Worm (Caenorhabditis elegans) whole organism, mixed stage, embryonic: Measurements from ENCODE around the gene rhy-1.

Experiments used
- elt-1 ChIP-seq: sonication (generic microtip); optimal IDR thresholded peaks from 2 replicates; lab custom pipeline; 2017; ENCODE audit warnings: missing genetic modification characterization, mild to moderate bottlenecking, missing compliant biosample characterization, antibody characterized with exemption, moderate library complexity, borderline replicate concordance; ENCODE audit not compliant: insufficient read depth
- elt-3 ChIP-seq: fragments of 150-350 bp; optimal IDR thresholded peaks from 2 replicates; lab custom pipeline; 2014; ENCODE audit warnings: missing biosample characterization, missing genetic modification characterization
- ham-2 ChIP-seq: fragments of 200-800 bp; sonication (Bioruptor generic); optimal IDR thresholded peaks from 2 replicates; lab custom pipeline; 2018; ENCODE audit warnings: mild to moderate bottlenecking, missing genetic modification characterization, missing compliant biosample characterization
- lin-13 ChIP-seq: fragments of 150-350 bp; optimal IDR thresholded peaks from 2 replicates; lab custom pipeline; 2014; ENCODE audit warnings: missing biosample characterization, missing genetic modification characterization
- lsy-2 ChIP-seq: fragments of 150-350 bp; optimal IDR thresholded peaks from 2 replicates; lab custom pipeline; 2014; ENCODE audit warnings: missing biosample characterization, missing genetic modification characterization
- mep-1 ChIP-seq: fragments of 150-350 bp; optimal IDR thresholded peaks from 2 replicates; lab custom pipeline; 2017; ENCODE audit warnings: missing biosample characterization, missing genetic modification reagents, missing genetic modification characterization, inconsistent platforms
- nhr-76 ChIP-seq: sonication (generic microtip); optimal IDR thresholded peaks from 2 replicates; lab custom pipeline; 2017; ENCODE audit warnings: missing biosample characterization, missing genetic modification characterization
- unc-62 ChIP-seq: fragments of 150-350 bp; optimal IDR thresholded peaks from 2 replicates; lab custom pipeline; 2014; ENCODE audit warnings: missing biosample characterization, missing genetic modification reagents, missing genetic modification characterization
- ztf-11 ChIP-seq: fragments of 150-350 bp; optimal IDR thresholded peaks from 2 replicates; lab custom pipeline; 2014; ENCODE audit warnings: missing biosample characterization, missing genetic modification characterization

DNA sequence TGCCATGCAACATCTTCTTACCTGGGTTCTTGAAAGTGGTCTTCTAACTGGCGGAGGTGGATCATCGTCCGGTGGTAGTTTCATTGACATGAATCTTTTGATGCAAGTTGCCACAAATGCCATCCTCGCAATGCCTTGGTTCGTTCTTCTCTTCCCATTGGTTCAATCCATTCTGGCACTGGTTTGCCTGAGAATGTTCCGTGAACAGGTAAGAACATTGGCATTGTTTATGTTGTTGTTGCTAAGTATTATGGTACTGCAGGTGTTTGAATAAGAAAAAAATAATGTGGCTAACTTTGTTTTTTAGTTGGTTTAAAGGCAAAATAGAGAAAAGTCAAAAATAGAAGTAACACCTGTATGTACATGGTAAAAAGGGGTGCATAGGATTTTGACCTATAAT lies 17.4 kb upstream of the rhy-1 start:
- TF ChIP-seq ztf-11 (tag; lab: Kevin White, UChicago) (no peak), unc-62 (GFP tag; lab: Kevin White, UChicago) (no peak), lsy-2 (no peak), elt-1 (no peak), ham-2 (GFP tag; lab: Kevin White, UChicago) (no peak), mep-1 (tag; lab: Kevin White, UChicago) (no peak), lin-13 (tag; lab: Kevin White, UChicago) (no peak), nhr-76 (tag; lab: Kevin White, UChicago) (no peak), elt-3 (tag; lab: Kevin White, UChicago) (no peak)
